Worm (Caenorhabditis elegans): ENCODE results near the gene Y43B11AR.3.

DNA sequence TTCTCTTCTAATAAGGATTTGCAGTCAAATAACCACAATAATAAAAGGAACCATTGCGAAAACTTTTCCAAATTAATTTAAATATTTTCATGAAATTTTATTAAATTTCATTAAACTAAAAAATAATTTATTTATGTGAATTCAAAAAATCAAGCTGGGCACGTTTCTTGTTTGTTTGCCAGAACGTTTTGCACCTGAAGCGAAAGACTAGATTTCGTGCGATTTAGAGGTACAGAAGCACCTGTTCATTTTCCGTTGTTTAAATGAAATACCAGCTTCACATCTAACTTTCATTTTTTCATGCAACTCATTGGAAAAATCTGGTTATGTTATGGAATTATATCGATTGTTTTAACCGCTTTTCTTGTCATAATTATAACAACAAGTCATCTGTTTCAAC is 11.4 kb downstream of the Y43B11AR.3 start, which contains the start of gene srg-48:
- TF ChIP-seq ama-1 (optimal IDR thresholded peaks at IDR 0.05) (no peak), egl-27 (tag; optimal IDR thresholded peaks at IDR 0.05) (no peak), daf-12 (tag; optimal IDR thresholded peaks at IDR 0.05) (no peak), nhr-77 (tag; optimal IDR thresholded peaks at IDR 0.05) (no peak), ztf-4 (tag; optimal IDR thresholded peaks at IDR 0.05) (no peak), unc-62 (GFP tag; optimal IDR thresholded peaks at IDR 0.05) (no peak)

All from whole organism, L3 larva.